Worm (Caenorhabditis elegans) whole organism, L3 larva: Measurements from ENCODE around the gene T01D3.1.

ENCODE experiments used
- R02D3.7 ChIP-seq: fragments of 150-350 bp; optimal IDR thresholded peaks from 2 replicates; lab custom pipeline; 2014; ENCODE audit warnings: missing biosample characterization, missing genetic modification characterization
- ZK546.5 ChIP-seq: sonication (generic microtip); optimal IDR thresholded peaks from 2 replicates; lab custom pipeline; 2017; ENCODE audit warnings: missing biosample characterization, missing genetic modification characterization
- ceh-82 ChIP-seq: fragments of 150-350 bp; optimal IDR thresholded peaks from 2 replicates; lab custom pipeline; 2014; ENCODE audit warnings: missing biosample characterization, missing genetic modification characterization
- daf-12 ChIP-seq: fragments of 150-350 bp; optimal IDR thresholded peaks from 2 replicates; lab custom pipeline; 2014; ENCODE audit warnings: missing biosample characterization, missing genetic modification reagents, missing genetic modification characterization
- egl-27 ChIP-seq: sonication (generic microtip); optimal IDR thresholded peaks from 4 replicates; lab custom pipeline; 2017; ENCODE audit warnings: missing biosample characterization, missing genetic modification reagents, missing genetic modification characterization
- egl-5 ChIP-seq: fragments of 150-350 bp; optimal IDR thresholded peaks from 2 replicates; lab custom pipeline; 2017; ENCODE audit warnings: missing biosample characterization, missing genetic modification reagents, missing genetic modification characterization, inconsistent platforms
- elt-1 ChIP-seq: fragments of 150-350 bp; optimal IDR thresholded peaks from 2 replicates; lab custom pipeline; 2014; ENCODE audit warnings: missing biosample characterization, missing genetic modification characterization
- elt-2 ChIP-seq: sonication (generic microtip); optimal IDR thresholded peaks from 2 replicates; lab custom pipeline; 2016; ENCODE audit warnings: missing genetic modification reagents, mild to moderate bottlenecking, missing genetic modification characterization, missing compliant biosample characterization
- elt-3 ChIP-seq, 3 experiments: fragments of 150-350 bp in 1 of 3; sonication (generic microtip) in 2 of 3; optimal IDR thresholded peaks; 2 replicates in 2 of 3; 4 replicates in 1 of 3; lab custom pipeline; 2014 to 2017; ENCODE audit warnings: missing biosample characterization in 3 of 3, missing genetic modification characterization in 3 of 3
- eor-1 ChIP-seq, 2 experiments: fragments of 150-350 bp; optimal IDR thresholded peaks; 2 replicates each; lab custom pipeline; 2014 to 2018; ENCODE audit warnings: missing biosample characterization in 2 of 2, missing genetic modification characterization in 2 of 2
- fkh-10 ChIP-seq: sonication (generic microtip); optimal IDR thresholded peaks from 2 replicates; lab custom pipeline; 2017; ENCODE audit warnings: missing biosample characterization, missing genetic modification reagents, missing genetic modification characterization
- fkh-2 ChIP-seq: fragments of 150-350 bp; optimal IDR thresholded peaks from 2 replicates; lab custom pipeline; 2014; ENCODE audit warnings: missing biosample characterization, missing genetic modification reagents, missing genetic modification characterization
- hmg-11 ChIP-seq: sonication (generic microtip); optimal IDR thresholded peaks from 2 replicates; lab custom pipeline; 2016; ENCODE audit warnings: missing genetic modification characterization, missing compliant biosample characterization
- jun-1 ChIP-seq: fragments of 150-350 bp; optimal IDR thresholded peaks from 2 replicates; lab custom pipeline; 2014; ENCODE audit warnings: missing biosample characterization, missing genetic modification reagents, missing genetic modification characterization
- lin-15B ChIP-seq: fragments of 150-350 bp; optimal IDR thresholded peaks from 2 replicates; lab custom pipeline; 2014; ENCODE audit warnings: missing biosample characterization, missing genetic modification characterization
- lin-39 ChIP-seq: fragments of 150-350 bp; optimal IDR thresholded peaks from 2 replicates; lab custom pipeline; 2018; ENCODE audit warnings: missing biosample characterization, missing genetic modification reagents, missing genetic modification characterization
- lsy-12 ChIP-seq: sonication (generic microtip); optimal IDR thresholded peaks from 2 replicates; lab custom pipeline; 2016; ENCODE audit warnings: mild to moderate bottlenecking, missing genetic modification characterization, missing compliant biosample characterization
- mdl-1 ChIP-seq: fragments of 150-350 bp; optimal IDR thresholded peaks from 2 replicates; lab custom pipeline; 2014; ENCODE audit warnings: missing biosample characterization, missing genetic modification characterization
- mml-1 ChIP-seq: fragments of 150-350 bp; sonication (generic microtip); optimal IDR thresholded peaks from 3 replicates; lab custom pipeline; 2014; ENCODE audit warnings: missing biosample characterization, missing genetic modification characterization
- nfya-1 ChIP-seq: sonication (generic microtip); optimal IDR thresholded peaks from 2 replicates; lab custom pipeline; 2017; ENCODE audit warnings: missing genetic modification characterization, mild to moderate bottlenecking, missing compliant biosample characterization, antibody characterized with exemption, moderate library complexity; ENCODE audit not compliant: insufficient read depth
- nhr-11 ChIP-seq: fragments of 150-350 bp; optimal IDR thresholded peaks from 2 replicates; lab custom pipeline; 2014; ENCODE audit warnings: missing biosample characterization, missing genetic modification characterization
- nhr-12 ChIP-seq: fragments of 150-350 bp; optimal IDR thresholded peaks from 2 replicates; lab custom pipeline; 2014; ENCODE audit warnings: missing biosample characterization, missing genetic modification characterization
- nhr-23 ChIP-seq: fragments of 150-350 bp; optimal IDR thresholded peaks from 2 replicates; lab custom pipeline; 2014; ENCODE audit warnings: missing biosample characterization, missing genetic modification reagents, missing genetic modification characterization
- nhr-237 ChIP-seq: fragments of 150-350 bp; optimal IDR thresholded peaks from 2 replicates; lab custom pipeline; 2014; ENCODE audit warnings: missing biosample characterization, missing genetic modification characterization
- nhr-25 ChIP-seq: sonication (generic microtip); optimal IDR thresholded peaks from 2 replicates; lab custom pipeline; 2017; ENCODE audit warnings: missing biosample characterization, missing genetic modification characterization
- nhr-43 ChIP-seq: sonication (generic microtip); optimal IDR thresholded peaks from 2 replicates; lab custom pipeline; 2016; ENCODE audit warnings: mild to moderate bottlenecking, missing genetic modification characterization, missing compliant biosample characterization; ENCODE audit not compliant: poor library complexity, severe bottlenecking
- nhr-67 ChIP-seq: fragments of 150-350 bp; optimal IDR thresholded peaks from 2 replicates; lab custom pipeline; 2014; ENCODE audit warnings: missing biosample characterization, missing genetic modification characterization
- nhr-77 ChIP-seq: fragments of 150-350 bp; optimal IDR thresholded peaks from 2 replicates; lab custom pipeline; 2014; ENCODE audit warnings: missing biosample characterization, missing genetic modification characterization
- pha-4 ChIP-seq: fragments of 150-350 bp; optimal IDR thresholded peaks from 2 replicates; lab custom pipeline; 2014; ENCODE audit warnings: missing biosample characterization, missing genetic modification reagents, missing genetic modification characterization
- pqm-1 ChIP-seq: fragments of 150-350 bp; optimal IDR thresholded peaks from 2 replicates; lab custom pipeline; 2017; ENCODE audit warnings: missing biosample characterization, missing genetic modification characterization, inconsistent platforms
- skn-1 ChIP-seq: fragments of 150-350 bp; optimal IDR thresholded peaks from 2 replicates; lab custom pipeline; 2014; ENCODE audit warnings: missing biosample characterization, missing genetic modification characterization
- snpc-4 ChIP-seq: fragments of 150-350 bp; optimal IDR thresholded peaks from 2 replicates; lab custom pipeline; 2014; ENCODE audit warnings: missing biosample characterization, missing genetic modification characterization
- tbx-2 ChIP-seq: sonication (generic microtip); optimal IDR thresholded peaks from 2 replicates; lab custom pipeline; 2016; ENCODE audit warnings: mild to moderate bottlenecking, missing genetic modification characterization, missing compliant biosample characterization
- unc-39 ChIP-seq: sonication (generic microtip); optimal IDR thresholded peaks from 4 replicates; lab custom pipeline; 2017; ENCODE audit warnings: missing biosample characterization, missing genetic modification characterization
- unc-62 ChIP-seq: fragments of 150-350 bp; sonication (generic microtip); optimal IDR thresholded peaks from 4 replicates; lab custom pipeline; 2014; ENCODE audit warnings: missing biosample characterization, missing genetic modification reagents, missing genetic modification characterization
- zag-1 ChIP-seq: fragments of 150-350 bp; optimal IDR thresholded peaks from 2 replicates; lab custom pipeline; 2014; ENCODE audit warnings: missing biosample characterization, missing genetic modification characterization
- ztf-11 ChIP-seq: fragments of 150-350 bp; optimal IDR thresholded peaks from 2 replicates; lab custom pipeline; 2014; ENCODE audit warnings: missing biosample characterization, missing genetic modification characterization

T01D3.1 gene

ce11 chrV:13707295-13707694 is 17.6 kb downstream of the T01D3.1 start, which contains the start of gene hlh-34:
Gene hlh-34 (minus strand): TSS chrV:13707395.
- TF ChIP-seq elt-2 (tag; lab: Kevin White, UChicago), result no peak

ce11 chrV:13711060-13711459 is 21.4 kb downstream of the T01D3.1 start, which contains the start of gene srx-96:
Gene srx-96 (plus strand): TSS chrV:13711360.
- TF ChIP-seq egl-27 (tag; lab: Kevin White, UChicago) (no peak), nhr-12 (tag; lab: Kevin White, UChicago) (no peak), R02D3.7 (no peak), nhr-11 (no peak), daf-12 (no peak), ZK546.5 (tag; lab: Kevin White, UChicago) (no peak), ztf-11 (tag; lab: Kevin White, UChicago) (no peak), lsy-12 (no peak), mml-1 (tag; lab: Kevin White, UChicago) (no peak)

- peak; percentile 45 for TF ChIP-seq egl-5 (tag; lab: Kevin White, UChicago)
- peak; percentile 91 for TF ChIP-seq lin-15B (tag; lab: Kevin White, UChicago)
- TF ChIP-seq fkh-10 (GFP tag; lab: Kevin White, UChicago), result peak; percentile 60
- TF ChIP-seq pha-4 (tag; lab: Kevin White, UChicago), result peak; percentile 82
- TF ChIP-seq hmg-11 (tag; lab: Kevin White, UChicago), result no peak
- no peak for TF ChIP-seq unc-39 (tag; lab: Kevin White, UChicago)
- TF ChIP-seq elt-1 (tag; lab: Kevin White, UChicago), result no peak
- TF ChIP-seq eor-1 (tag; optimal IDR thresholded peaks at IDR 0.05; lab: Kevin White, UChicago), result no peak
- TF ChIP-seq zag-1 (tag; lab: Kevin White, UChicago), result no peak
- no peak for TF ChIP-seq nhr-77 (tag; lab: Kevin White, UChicago)
- no peak for TF ChIP-seq nfya-1
- peak; percentile 67 for TF ChIP-seq nhr-23
- TF ChIP-seq skn-1 (tag; lab: Kevin White, UChicago), result peak; percentile 56
- TF ChIP-seq nhr-237 (tag; lab: Kevin White, UChicago), result no peak
- TF ChIP-seq lin-39 (tag; lab: Kevin White, UChicago), result peak; percentile 72
- TF ChIP-seq lsy-12, result peak; percentile 5
- no peak for TF ChIP-seq jun-1 (tag; lab: Kevin White, UChicago)
- TF ChIP-seq mdl-1 (tag; lab: Kevin White, UChicago), result no peak
- no peak for TF ChIP-seq fkh-2 (tag; lab: Kevin White, UChicago)
- TF ChIP-seq nhr-25 (tag; lab: Kevin White, UChicago), result peak; percentile 76
- TF ChIP-seq R02D3.7, result peak; percentile 15
- TF ChIP-seq elt-3 (tag; optimal IDR thresholded peaks at IDR 0.05; lab: Kevin White, UChicago), result no peak
- TF ChIP-seq ceh-82, result peak; percentile 4
- TF ChIP-seq mml-1 (tag; lab: Kevin White, UChicago), result no peak
- no peak for TF ChIP-seq unc-62 (GFP tag; lab: Kevin White, UChicago)
- TF ChIP-seq nhr-11, result peak; percentile 48
- no peak for TF ChIP-seq nhr-67
- TF ChIP-seq snpc-4, result peak; percentile 84
- no peak for TF ChIP-seq ZK546.5 (tag; lab: Kevin White, UChicago)
- TF ChIP-seq nhr-43 (tag; lab: Kevin White, UChicago), result peak; percentile 43
- TF ChIP-seq elt-2 (tag; lab: Kevin White, UChicago), result peak; percentile 47
- TF ChIP-seq pqm-1 (tag; lab: Kevin White, UChicago), result peak; percentile 62
- TF ChIP-seq, all 47 proteins: peak for 16
Observed at ce11 chrV:13715223-13715686, 25.6 kb downstream of the T01D3.1 start, which contains the start of gene zipt-9. Gene zipt-9 (minus strand): TSS chrV:13715273.

ce11 chrV:13716531-13716930 is 26.8 kb downstream of the T01D3.1 start, which contains the start of gene T01D3.6:
Gene T01D3.6 (plus strand): TSS chrV:13716824.
- TF ChIP-seq nhr-11 (no peak), tbx-2 (tag; lab: Kevin White, UChicago) (no peak), egl-27 (tag; lab: Kevin White, UChicago) (no peak), nhr-12 (tag; lab: Kevin White, UChicago) (no peak), egl-5 (tag; lab: Kevin White, UChicago) (no peak), elt-2 (tag; lab: Kevin White, UChicago) (peak; percentile 79), zag-1 (tag; lab: Kevin White, UChicago) (no peak), ztf-11 (tag; lab: Kevin White, UChicago) (no peak), unc-39 (tag; lab: Kevin White, UChicago) (no peak), eor-1 (tag; optimal IDR thresholded peaks at IDR 0.05; lab: Kevin White, UChicago) (no peak), pqm-1 (tag; lab: Kevin White, UChicago) (peak; percentile 71), elt-1 (tag; lab: Kevin White, UChicago) (no peak), lsy-12 (no peak)
